Fruit fly (Drosophila melanogaster): ENCODE results near the gene temp.

temp gene

DNA sequence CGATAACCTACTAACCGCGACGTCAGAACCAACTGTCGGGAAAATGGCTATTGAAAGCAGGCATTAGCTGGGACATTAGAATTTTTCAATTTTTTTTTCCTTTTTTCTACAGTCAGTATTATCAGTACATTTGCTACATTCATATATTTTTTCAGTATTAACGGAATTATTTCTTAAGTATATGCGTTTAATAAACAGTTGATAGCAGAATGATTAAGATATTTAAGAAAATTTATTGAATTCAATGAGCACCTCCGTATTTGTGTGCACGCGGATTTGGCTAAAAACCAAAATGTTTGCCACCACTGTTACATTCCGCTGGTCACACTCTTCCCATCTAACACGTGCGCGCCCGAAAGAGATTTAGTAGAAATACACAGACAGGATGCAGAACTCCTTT lies at the start of gene temp, which contains the start of gene CG3071:
Gene temp (minus strand): TSS at position 5 of the 400 bp plus-strand sequence.
Gene CG3071 (plus strand): TSS at position 327 of the 400 bp plus-strand sequence.
- TF ChIP-seq ttk (optimal IDR thresholded peaks at IDR 0.05) (no peak), Myc (optimal IDR thresholded peaks at IDR 0.05) (no peak), h (optimal IDR thresholded peaks at IDR 0.05) (no peak), insv (optimal IDR thresholded peaks at IDR 0.05) (no peak), Sin3A (optimal IDR thresholded peaks at IDR 0.05) (no peak), psq (optimal IDR thresholded peaks at IDR 0.05) (no peak)

dm6 chrX:2308403-2308965 lies 46.2 kb upstream of the temp start:
- TF ChIP-seq Myc (optimal IDR thresholded peaks at IDR 0.05): no peak
- TF ChIP-seq insv (optimal IDR thresholded peaks at IDR 0.05): no peak
- TF ChIP-seq Sin3A (optimal IDR thresholded peaks at IDR 0.05): no peak
- no peak for TF ChIP-seq psq (optimal IDR thresholded peaks at IDR 0.05)
- TF ChIP-seq h (optimal IDR thresholded peaks at IDR 0.05): no peak
- TF ChIP-seq ttk (optimal IDR thresholded peaks at IDR 0.05): no peak

DNA sequence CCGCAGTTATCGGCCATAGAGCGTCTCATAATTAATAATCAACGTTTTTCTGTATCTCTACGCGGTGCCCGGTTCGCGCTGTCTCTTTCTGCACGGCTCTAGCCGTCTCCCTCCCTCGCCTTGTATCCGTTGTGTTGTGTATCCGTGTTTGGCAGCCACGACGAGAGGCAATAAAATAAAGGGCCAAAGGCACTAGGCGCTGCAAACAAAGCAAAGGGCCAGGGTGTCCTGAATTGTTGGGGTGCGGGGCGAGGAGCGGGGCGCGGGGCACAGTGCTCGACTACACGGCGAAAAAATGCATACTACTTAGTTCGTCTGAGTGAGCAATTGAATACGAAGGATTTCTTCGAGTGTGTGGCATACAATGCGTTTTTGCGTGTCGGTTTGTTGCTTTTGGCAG lies 45.2 kb upstream of the temp start:
- TF ChIP-seq Myc (optimal IDR thresholded peaks at IDR 0.05): no peak
- no peak for TF ChIP-seq Sin3A (optimal IDR thresholded peaks at IDR 0.05)
- no peak for TF ChIP-seq psq (optimal IDR thresholded peaks at IDR 0.05)
- no peak for TF ChIP-seq insv (optimal IDR thresholded peaks at IDR 0.05)
- TF ChIP-seq h (optimal IDR thresholded peaks at IDR 0.05): no peak
- no peak for TF ChIP-seq ttk (optimal IDR thresholded peaks at IDR 0.05)

DNA sequence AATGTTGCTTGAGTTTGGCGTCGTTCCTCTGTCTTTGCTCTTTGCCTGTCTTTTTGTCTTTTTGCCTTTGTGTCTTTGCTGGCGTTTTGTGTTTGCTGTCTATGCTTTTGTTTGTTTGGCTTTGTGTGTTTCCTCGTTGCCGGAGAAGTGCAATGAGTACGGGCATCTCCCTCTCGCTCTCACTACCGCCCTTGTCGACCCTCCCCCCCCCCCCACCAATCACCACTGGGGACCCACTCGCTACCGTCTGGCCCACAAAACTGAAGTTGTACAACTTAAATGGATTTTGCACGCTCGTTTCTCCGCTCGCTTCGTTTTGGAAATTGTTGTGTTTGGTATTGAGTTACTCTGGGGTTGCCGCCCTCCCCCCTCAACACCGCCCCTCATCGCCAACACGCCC lies 44.4 kb upstream of the temp start:
- TF ChIP-seq Myc (optimal IDR thresholded peaks at IDR 0.05): no peak

DNA sequence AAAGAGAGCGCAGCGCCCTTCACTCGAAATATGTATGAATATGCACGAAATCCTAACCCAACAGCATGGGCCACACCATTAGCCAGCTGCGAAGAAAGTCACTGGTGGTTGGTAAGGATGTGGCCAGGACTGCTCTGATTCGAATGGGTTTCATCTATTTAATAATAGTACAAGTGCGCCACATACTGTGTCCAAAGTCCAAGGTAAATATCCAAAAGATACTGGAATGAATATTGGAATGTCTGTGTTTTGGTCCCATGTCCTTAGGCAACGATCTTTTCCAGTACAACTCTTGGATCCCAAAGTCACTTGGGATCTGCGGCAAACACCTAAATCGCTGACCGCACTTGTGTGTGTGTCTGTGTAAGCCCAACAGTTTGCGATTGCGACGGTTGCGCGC lies 44.0 kb upstream of the temp start:
- TF ChIP-seq Sin3A (optimal IDR thresholded peaks at IDR 0.05): no peak
- TF ChIP-seq h (optimal IDR thresholded peaks at IDR 0.05): no peak
- TF ChIP-seq psq (optimal IDR thresholded peaks at IDR 0.05): no peak
- TF ChIP-seq Myc (optimal IDR thresholded peaks at IDR 0.05): no peak
- TF ChIP-seq ttk (optimal IDR thresholded peaks at IDR 0.05): no peak
- no peak for TF ChIP-seq insv (optimal IDR thresholded peaks at IDR 0.05)

DNA sequence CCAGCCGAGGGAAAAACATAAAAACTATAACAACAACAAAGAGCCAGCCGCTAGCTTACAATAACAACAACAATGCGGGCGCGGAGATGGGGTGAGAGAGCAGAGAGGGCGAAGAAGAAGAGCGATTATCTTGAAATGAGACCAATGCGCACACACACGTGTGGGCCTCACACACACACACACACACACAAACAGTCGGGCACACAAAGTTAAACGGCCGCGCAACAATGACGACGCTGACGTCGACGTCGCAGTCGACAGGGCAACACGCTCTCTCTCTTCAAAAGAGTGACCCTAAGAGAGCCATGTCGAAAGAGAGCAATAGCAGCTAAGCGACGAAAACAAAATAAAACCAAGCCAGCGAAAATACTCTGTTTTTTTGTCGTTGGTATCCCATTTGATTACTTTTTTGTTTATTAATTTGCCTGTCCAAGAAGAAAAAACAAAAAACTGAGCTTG lies 43.6 kb upstream of the temp start:
- TF ChIP-seq Myc (optimal IDR thresholded peaks at IDR 0.05): no peak
- TF ChIP-seq Sin3A (optimal IDR thresholded peaks at IDR 0.05): no peak
- TF ChIP-seq psq (optimal IDR thresholded peaks at IDR 0.05): no peak
- no peak for TF ChIP-seq ttk (optimal IDR thresholded peaks at IDR 0.05)
- TF ChIP-seq insv (optimal IDR thresholded peaks at IDR 0.05): no peak
- no peak for TF ChIP-seq h (optimal IDR thresholded peaks at IDR 0.05)

dm6 chrX:2305281-2305680 lies 43.0 kb upstream of the temp start:
- TF ChIP-seq Myc (optimal IDR thresholded peaks at IDR 0.05) (no peak), insv (optimal IDR thresholded peaks at IDR 0.05) (no peak), h (optimal IDR thresholded peaks at IDR 0.05) (no peak), ttk (optimal IDR thresholded peaks at IDR 0.05) (no peak), Sin3A (optimal IDR thresholded peaks at IDR 0.05) (no peak), psq (optimal IDR thresholded peaks at IDR 0.05) (no peak)

DNA sequence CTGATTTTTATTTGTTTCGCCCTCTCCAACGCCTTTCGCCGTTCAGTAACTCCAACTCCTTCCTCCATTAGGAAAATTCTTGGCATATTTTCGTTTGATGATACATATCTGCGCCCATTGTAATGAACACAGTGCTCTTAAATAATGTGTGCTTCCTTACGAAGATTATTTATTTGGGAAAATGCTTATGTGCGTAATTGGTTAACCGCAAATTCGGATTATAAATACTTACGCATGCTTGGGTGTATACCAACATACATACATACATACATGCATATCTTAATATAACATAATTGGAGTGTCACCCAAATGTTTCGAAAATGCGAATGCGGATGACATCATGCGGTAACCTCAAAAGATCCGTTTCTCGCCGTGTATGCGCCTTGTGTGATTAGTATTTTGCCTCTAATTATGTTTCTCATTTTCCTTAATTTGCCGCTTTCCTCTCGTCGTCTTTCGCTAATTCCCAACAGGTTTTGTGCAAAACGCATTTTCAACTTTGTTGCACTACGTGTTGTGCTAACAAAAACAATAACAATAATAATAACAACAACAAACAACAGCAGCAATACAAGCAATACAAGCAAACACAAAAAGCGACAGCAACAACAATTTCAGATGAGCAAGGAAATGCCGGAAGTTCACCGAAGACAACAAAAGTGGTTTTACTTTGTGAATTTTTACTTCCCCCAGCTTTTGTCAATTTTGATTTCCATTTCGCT lies 42.4 kb upstream of the temp start:
- TF ChIP-seq ttk (optimal IDR thresholded peaks at IDR 0.05) (no peak), Sin3A (optimal IDR thresholded peaks at IDR 0.05) (no peak), h (optimal IDR thresholded peaks at IDR 0.05) (no peak), insv (optimal IDR thresholded peaks at IDR 0.05) (no peak), Myc (optimal IDR thresholded peaks at IDR 0.05) (no peak), psq (optimal IDR thresholded peaks at IDR 0.05) (no peak)

- TF ChIP-seq Myc (optimal IDR thresholded peaks at IDR 0.05): no peak
- TF ChIP-seq insv (optimal IDR thresholded peaks at IDR 0.05): peak; percentile 45
Measured at dm6 chrX:2303771-2304513, 41.6 kb upstream of the temp start.

- TF ChIP-seq Myc (optimal IDR thresholded peaks at IDR 0.05) (no peak), Sin3A (optimal IDR thresholded peaks at IDR 0.05) (no peak), insv (optimal IDR thresholded peaks at IDR 0.05) (no peak), h (optimal IDR thresholded peaks at IDR 0.05) (no peak), psq (optimal IDR thresholded peaks at IDR 0.05) (no peak), ttk (optimal IDR thresholded peaks at IDR 0.05) (no peak)
Measured at dm6 chrX:2302875-2303274, 40.6 kb upstream of the temp start.

DNA sequence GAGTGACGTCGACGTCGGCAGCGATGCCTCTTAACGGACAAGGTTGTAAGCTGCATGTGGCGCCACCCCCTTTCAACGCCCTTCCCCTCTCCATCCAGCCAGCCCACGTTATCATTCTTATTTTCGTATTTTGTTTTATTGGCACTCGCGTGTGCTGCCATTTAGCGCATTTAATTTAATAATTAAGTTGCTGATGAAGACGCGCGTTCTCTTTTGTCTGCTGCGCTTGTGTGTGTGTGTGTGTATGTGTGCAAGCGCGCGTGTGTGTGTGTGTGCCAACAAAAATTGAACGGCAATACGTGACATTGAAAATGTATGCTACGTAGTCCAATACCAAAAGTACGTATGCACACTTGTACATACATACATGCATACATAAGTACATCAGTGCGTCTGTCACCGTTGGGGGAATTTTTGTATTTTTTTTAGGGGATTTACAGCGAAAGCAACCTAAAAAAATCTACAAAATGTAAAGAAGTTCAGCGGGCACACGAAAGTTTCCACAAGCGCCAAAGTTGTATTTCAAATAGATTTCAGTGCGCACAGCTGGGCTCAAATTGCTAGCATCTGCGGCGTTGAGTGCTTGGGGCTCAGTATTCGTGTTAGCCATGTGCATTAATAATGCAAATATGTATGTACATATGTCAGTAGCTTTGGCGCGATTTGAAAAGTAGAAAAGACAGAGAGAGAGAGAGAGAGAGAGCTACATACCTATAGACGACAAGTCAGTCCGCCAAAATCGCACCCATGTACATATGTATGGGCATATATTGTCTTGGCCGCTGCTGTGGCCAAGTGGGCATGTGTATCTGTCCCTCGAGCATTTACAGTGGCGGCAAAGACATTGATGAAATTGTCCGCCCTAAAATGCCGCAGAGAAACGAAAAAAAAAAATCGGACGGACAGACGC lies 39.6 kb upstream of the temp start:
- TF ChIP-seq psq (optimal IDR thresholded peaks at IDR 0.05) (no peak), h (optimal IDR thresholded peaks at IDR 0.05) (no peak), insv (optimal IDR thresholded peaks at IDR 0.05) (no peak), Sin3A (optimal IDR thresholded peaks at IDR 0.05) (no peak), ttk (optimal IDR thresholded peaks at IDR 0.05) (no peak), Myc (optimal IDR thresholded peaks at IDR 0.05) (no peak)

Data from Kc167 (cell line).